Fruit fly (Drosophila melanogaster): Measurements from ENCODE around the gene GluRIIA.
A peak's percentile ranks its signal among the peaks of the same experiment; 100 is the strongest.

GluRIIA gene

dm6 chr2L:5519846-5520384 is 35.0 kb upstream of the GluRIIA start, which contains the start of the genes CG7382 and cl (continued):
- peak; percentile 61 for TF ChIP-seq CG15601 (tag; optimal IDR thresholded peaks at IDR 0.05)
- peak; percentile 64 for TF ChIP-seq CG10267 (tag; optimal IDR thresholded peaks at IDR 0.05)
- TF ChIP-seq CG11504 (tag; optimal IDR thresholded peaks at IDR 0.05): peak; percentile 69
- no peak for TF ChIP-seq CG12744 (GFP tag; optimal IDR thresholded peaks at IDR 0.05)
- TF ChIP-seq CG34376 (GFP tag; optimal IDR thresholded peaks at IDR 0.05): peak; percentile 33
- peak; percentile 98 for TF ChIP-seq Sry-β (GFP tag; optimal IDR thresholded peaks at IDR 0.05)
- no peak for TF ChIP-seq CG8388 (GFP tag; optimal IDR thresholded peaks at IDR 0.05)
- no peak for TF ChIP-seq CG4707 (GFP tag; optimal IDR thresholded peaks at IDR 0.05)
- TF ChIP-seq Myb (GFP tag; optimal IDR thresholded peaks at IDR 0.05): peak; percentile 10

dm6 chr2L:5520757-5521156 is 34.1 kb upstream of the GluRIIA start:
- peak in 1 of 2 experiments; percentile 20 for TF ChIP-seq Pdp1 (GFP tag; optimal IDR thresholded peaks at IDR 0.05)
- TF ChIP-seq disco-r (GFP tag; optimal IDR thresholded peaks at IDR 0.05): no peak
- TF ChIP-seq ash1 (GFP tag; optimal IDR thresholded peaks at IDR 0.05): no peak
- TF ChIP-seq CG32772 (GFP tag; IDR thresholded peaks at IDR 0.05): no peak
- TF ChIP-seq exex (tag; optimal IDR thresholded peaks at IDR 0.05): peak; percentile 33
- TF ChIP-seq CG11696 (GFP tag; IDR thresholded peaks at IDR 0.05): peak; percentile 71
- TF ChIP-seq CG11504 (tag; optimal IDR thresholded peaks at IDR 0.05): no peak
- peak; percentile 11 for TF ChIP-seq CG7839 (tag; optimal IDR thresholded peaks at IDR 0.05)
- no peak for TF ChIP-seq pan (optimal IDR thresholded peaks at IDR 0.05)
- TF ChIP-seq pan (GFP tag; optimal IDR thresholded peaks at IDR 0.05 in 1 of 2, IDR thresholded peaks at IDR 0.05 in 1 of 2): peak in 1 of 2 experiments; percentile 7

DNA sequence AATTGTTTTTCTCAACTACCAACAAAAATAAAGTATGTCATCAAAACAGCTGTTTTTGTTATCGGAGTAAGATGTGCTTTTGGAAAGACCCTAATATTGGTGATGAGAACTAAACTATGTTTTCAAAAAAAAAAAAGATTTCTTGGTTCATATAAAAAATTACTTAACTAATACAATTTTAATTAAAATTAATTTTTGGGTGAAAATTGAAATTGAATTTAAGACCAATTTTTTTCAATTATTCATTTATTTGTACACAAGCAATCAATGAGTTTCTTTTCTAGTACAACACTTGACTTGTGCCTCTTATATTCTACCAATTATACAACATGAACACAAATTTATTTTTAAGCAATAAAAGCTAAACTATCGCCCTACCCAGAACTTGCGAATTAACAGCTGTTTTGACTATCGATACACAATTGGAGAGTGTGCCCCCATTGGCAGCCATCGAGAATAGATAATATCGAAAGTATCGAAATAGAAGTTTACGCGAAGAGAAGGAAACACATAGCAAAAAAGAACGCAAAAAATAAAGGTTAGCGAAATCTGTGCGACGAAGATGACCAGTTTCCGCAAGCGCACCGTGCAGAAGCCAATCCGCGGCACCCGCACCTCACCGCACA is 30.9 kb upstream of the GluRIIA start, which contains the start of the genes Vps52 and Elp4:
Gene Vps52, minus strand, starts transcription at position 51 of the 626 bp plus-strand sequence.
Gene Elp4, plus strand, starts transcription at position 292 of the 626 bp plus-strand sequence.
- no peak for TF ChIP-seq usp (GFP tag; optimal IDR thresholded peaks at IDR 0.05)
- no peak for TF ChIP-seq fru (optimal IDR thresholded peaks at IDR 0.05)
- TF ChIP-seq Abd-B (GFP tag; optimal IDR thresholded peaks at IDR 0.05): peak; percentile 80
- peak; percentile 81 for TF ChIP-seq CG6689 (GFP tag; IDR thresholded peaks at IDR 0.05)
- TF ChIP-seq ash1 (GFP tag; optimal IDR thresholded peaks at IDR 0.05): no peak
- TF ChIP-seq jigr1 (GFP tag; IDR thresholded peaks at IDR 0.05): no peak
- TF ChIP-seq yki (optimal IDR thresholded peaks at IDR 0.05): no peak
- no peak; the same call in 1 of the 2 replicates for TF ChIP-seq CG31441 (GFP tag; IDR thresholded peaks at IDR 0.05)
- peak; percentile 7 for TF ChIP-seq Antp (GFP tag; optimal IDR thresholded peaks at IDR 0.05)
- TF ChIP-seq CG33557 (GFP tag; optimal IDR thresholded peaks at IDR 0.05): peak; percentile 67
- TF ChIP-seq fd64A (GFP tag; optimal IDR thresholded peaks at IDR 0.05): no peak
- TF ChIP-seq pfk (GFP tag; optimal IDR thresholded peaks at IDR 0.05): no peak
- peak; percentile 60 for TF ChIP-seq CG4730 (GFP tag; IDR thresholded peaks at IDR 0.05)
- TF ChIP-seq Gug (GFP tag; IDR thresholded peaks at IDR 0.05): no peak
- TF ChIP-seq CG34422 (GFP tag; IDR thresholded peaks at IDR 0.05): peak; percentile 65; the same call in 1 of the 3 replicates
- no peak for TF ChIP-seq gcm2 (GFP tag; optimal IDR thresholded peaks at IDR 0.05)
- no peak for TF ChIP-seq aop (GFP tag; IDR thresholded peaks at IDR 0.05)
- peak; percentile 69 for TF ChIP-seq wek (GFP tag; optimal IDR thresholded peaks at IDR 0.05)
- no peak for TF ChIP-seq cad (GFP tag; optimal IDR thresholded peaks at IDR 0.05)
- peak; percentile 92 for TF ChIP-seq CoRest (tag; optimal IDR thresholded peaks at IDR 0.05)
- peak; percentile 53 for TF ChIP-seq H2.0 (GFP tag; IDR thresholded peaks at IDR 0.05)
- peak; percentile 47 for TF ChIP-seq HLH54F (GFP tag; optimal IDR thresholded peaks at IDR 0.05)
- TF ChIP-seq Spps (tag; optimal IDR thresholded peaks at IDR 0.05): peak; percentile 50
- no peak for TF ChIP-seq Gsc (GFP tag; IDR thresholded peaks at IDR 0.05)
- TF ChIP-seq CG30403 (GFP tag; optimal IDR thresholded peaks at IDR 0.05): peak; percentile 91
- TF ChIP-seq CG8388 (GFP tag; optimal IDR thresholded peaks at IDR 0.05): peak; percentile 61
- 0 out of 3 replicates have a peak, but pooled peaks have one; percentile 30 for TF ChIP-seq CG11560 (tag; IDR thresholded peaks at IDR 0.05)
- no peak for TF ChIP-seq pan (optimal IDR thresholded peaks at IDR 0.05)
- peak in 1 of 2 experiments; percentile 76 for TF ChIP-seq pan (GFP tag; optimal IDR thresholded peaks at IDR 0.05 in 1 of 2, IDR thresholded peaks at IDR 0.05 in 1 of 2)
- TF ChIP-seq CG15479 (GFP tag; optimal IDR thresholded peaks at IDR 0.05): no peak
- peak; percentile 30 for TF ChIP-seq CG12219 (GFP tag; optimal IDR thresholded peaks at IDR 0.05)
- TF ChIP-seq Dip3 (GFP tag; optimal IDR thresholded peaks at IDR 0.05): peak; percentile 47
- no peak for TF ChIP-seq kni (GFP tag; optimal IDR thresholded peaks at IDR 0.05)
